Worm (Caenorhabditis elegans) whole organism, mixed stage, embryonic: Measurements from ENCODE around the gene trx-1.

ENCODE experiments used
- M03D4.4 ChIP-seq: sonication (generic microtip); optimal IDR thresholded peaks from 2 replicates; lab custom pipeline; 2017; ENCODE audit warnings: mild to moderate bottlenecking, missing genetic modification characterization, missing compliant biosample characterization
- bed-3 ChIP-seq: fragments of 200-800 bp; sonication (Bioruptor generic); optimal IDR thresholded peaks from 3 replicates; lab custom pipeline; 2018; ENCODE audit warnings: mild to moderate bottlenecking, missing genetic modification characterization, moderate library complexity, missing compliant biosample characterization
- blmp-1 ChIP-seq: fragments of 150-350 bp; optimal IDR thresholded peaks from 2 replicates; lab custom pipeline; 2014; ENCODE audit warnings: missing biosample characterization, missing genetic modification characterization
- ceh-39 ChIP-seq: fragments of 150-350 bp; optimal IDR thresholded peaks from 2 replicates; lab custom pipeline; 2014; ENCODE audit warnings: missing biosample characterization, missing genetic modification characterization
- ceh-43 ChIP-seq: fragments of 200-800 bp; sonication (Bioruptor generic); optimal IDR thresholded peaks from 2 replicates; lab custom pipeline; 2018; ENCODE audit warnings: mild to moderate bottlenecking, missing genetic modification characterization, moderate library complexity, missing compliant biosample characterization
- ceh-83 ChIP-seq: fragments of 200-800 bp; sonication (Bioruptor generic); optimal IDR thresholded peaks from 2 replicates; lab custom pipeline; 2018; ENCODE audit warnings: mild to moderate bottlenecking, missing genetic modification characterization, missing compliant biosample characterization
- ces-1 ChIP-seq: fragments of 150-350 bp; optimal IDR thresholded peaks from 2 replicates; lab custom pipeline; 2014; ENCODE audit warnings: missing biosample characterization, missing genetic modification reagents, missing genetic modification characterization
- elt-1 ChIP-seq: sonication (generic microtip); optimal IDR thresholded peaks from 2 replicates; lab custom pipeline; 2017; ENCODE audit warnings: missing genetic modification characterization, mild to moderate bottlenecking, missing compliant biosample characterization, antibody characterized with exemption, moderate library complexity, borderline replicate concordance; ENCODE audit not compliant: insufficient read depth
- flh-1 ChIP-seq: fragments of 200-800 bp; sonication (Bioruptor generic); optimal IDR thresholded peaks from 2 replicates; lab custom pipeline; 2018; ENCODE audit warnings: mild to moderate bottlenecking, missing genetic modification characterization, moderate library complexity, missing compliant biosample characterization
- ham-2 ChIP-seq: fragments of 200-800 bp; sonication (Bioruptor generic); optimal IDR thresholded peaks from 2 replicates; lab custom pipeline; 2018; ENCODE audit warnings: mild to moderate bottlenecking, missing genetic modification characterization, missing compliant biosample characterization
- hlh-1 ChIP-seq: fragments of 150-350 bp; optimal IDR thresholded peaks from 2 replicates; lab custom pipeline; 2014; ENCODE audit warnings: missing biosample characterization, missing genetic modification reagents, missing genetic modification characterization
- lin-13 ChIP-seq: fragments of 150-350 bp; optimal IDR thresholded peaks from 2 replicates; lab custom pipeline; 2014; ENCODE audit warnings: missing biosample characterization, missing genetic modification characterization
- lin-32 ChIP-seq: fragments of 200-800 bp; sonication (Bioruptor generic); optimal IDR thresholded peaks from 2 replicates; lab custom pipeline; 2018; ENCODE audit warnings: mild to moderate bottlenecking, missing genetic modification characterization, missing compliant biosample characterization
- mab-5 ChIP-seq: fragments of 150-350 bp; optimal IDR thresholded peaks from 2 replicates; lab custom pipeline; 2014; ENCODE audit warnings: missing biosample characterization, missing genetic modification characterization
- mep-1 ChIP-seq: fragments of 150-350 bp; optimal IDR thresholded peaks from 2 replicates; lab custom pipeline; 2017; ENCODE audit warnings: missing biosample characterization, missing genetic modification reagents, missing genetic modification characterization, inconsistent platforms
- mls-2 ChIP-seq: sonication (generic microtip); optimal IDR thresholded peaks from 2 replicates; lab custom pipeline; 2016; ENCODE audit warnings: mild to moderate bottlenecking, missing genetic modification characterization, moderate library complexity, missing compliant biosample characterization
- nhr-12 ChIP-seq: fragments of 150-350 bp; optimal IDR thresholded peaks from 2 replicates; lab custom pipeline; 2014; ENCODE audit warnings: missing biosample characterization, missing genetic modification characterization
- nhr-76 ChIP-seq: sonication (generic microtip); optimal IDR thresholded peaks from 2 replicates; lab custom pipeline; 2017; ENCODE audit warnings: missing biosample characterization, missing genetic modification characterization
- pha-4 ChIP-seq: fragments of 150-350 bp; optimal IDR thresholded peaks from 2 replicates; lab custom pipeline; 2018; ENCODE audit warnings: missing biosample characterization, missing genetic modification reagents, missing genetic modification characterization
- snpc-4 ChIP-seq: fragments of 150-350 bp; optimal IDR thresholded peaks from 2 replicates; lab custom pipeline; 2014; ENCODE audit warnings: missing biosample characterization, missing genetic modification characterization
- sptf-1 ChIP-seq: sonication (generic microtip); optimal IDR thresholded peaks from 2 replicates; lab custom pipeline; 2017; ENCODE audit warnings: mild to moderate bottlenecking, missing genetic modification characterization, moderate library complexity, missing compliant biosample characterization
- tbx-8 ChIP-seq: fragments of 200-800 bp; sonication (Bioruptor generic); optimal IDR thresholded peaks from 2 replicates; lab custom pipeline; 2018; ENCODE audit warnings: mild to moderate bottlenecking, missing genetic modification characterization, moderate library complexity, missing compliant biosample characterization
- unc-120 ChIP-seq: sonication (generic microtip); optimal IDR thresholded peaks from 2 replicates; lab custom pipeline; 2017; ENCODE audit warnings: missing genetic modification characterization, missing compliant biosample characterization; ENCODE audit not compliant: poor library complexity, severe bottlenecking
- unc-39 ChIP-seq: fragments of 150-350 bp; optimal IDR thresholded peaks from 2 replicates; lab custom pipeline; 2014; ENCODE audit warnings: missing biosample characterization, missing genetic modification characterization
- unc-62 ChIP-seq: fragments of 150-350 bp; optimal IDR thresholded peaks from 2 replicates; lab custom pipeline; 2014; ENCODE audit warnings: missing biosample characterization, missing genetic modification reagents, missing genetic modification characterization
- zip-8 ChIP-seq: fragments of 150-350 bp; optimal IDR thresholded peaks from 2 replicates; lab custom pipeline; 2014; ENCODE audit warnings: missing biosample characterization, missing genetic modification characterization
- ztf-11 ChIP-seq: fragments of 150-350 bp; optimal IDR thresholded peaks from 2 replicates; lab custom pipeline; 2014; ENCODE audit warnings: missing biosample characterization, missing genetic modification characterization

Gene trx-1

ce11 chrII:7724603-7725002 is 28.8 kb downstream of the trx-1 start, which contains the start of gene cpna-2:
TSS of gene cpna-2 (plus strand) at chrII:7724903.
- TF ChIP-seq unc-62 (GFP tag; lab: Kevin White, UChicago) (no peak), unc-39 (tag; lab: Kevin White, UChicago) (no peak), nhr-76 (no peak), ceh-43 (GFP tag; lab: Kevin White, UChicago) (no peak), zip-8 (tag; lab: Kevin White, UChicago) (no peak), sptf-1 (tag; lab: Kevin White, UChicago) (no peak), ceh-83 (GFP tag; lab: Kevin White, UChicago) (no peak), nhr-12 (tag; lab: Kevin White, UChicago) (no peak), ceh-39 (tag; lab: Kevin White, UChicago) (no peak), mls-2 (tag; lab: Kevin White, UChicago) (no peak), elt-1 (tag; lab: Kevin White, UChicago) (no peak), pha-4 (no peak), ham-2 (no peak), snpc-4 (tag; lab: Kevin White, UChicago) (no peak)
- TF ChIP-seq, all 35 proteins: peak for 0

- no peak for TF ChIP-seq lin-13
- TF ChIP-seq ceh-39 (tag; lab: Kevin White, UChicago): no peak
- no peak for TF ChIP-seq mab-5 (tag; lab: Kevin White, UChicago)
- peak; percentile 90 for TF ChIP-seq hlh-1 (tag; lab: Kevin White, UChicago)
- TF ChIP-seq unc-39 (tag; lab: Kevin White, UChicago): no peak
- peak; percentile 81 for TF ChIP-seq unc-120 (tag; lab: Kevin White, UChicago)
- peak; percentile 49 for TF ChIP-seq unc-62 (GFP tag; lab: Kevin White, UChicago)
Observed at ce11 chrII:7722784-7723183, 30.6 kb downstream of the trx-1 start.

ce11 chrII:7720479-7720878 is 32.9 kb downstream of the trx-1 start:
- TF ChIP-seq unc-62 (GFP tag; lab: Kevin White, UChicago) (peak; percentile 41), ces-1 (no peak), hlh-1 (tag; lab: Kevin White, UChicago) (peak; percentile 24), unc-120 (tag; lab: Kevin White, UChicago) (peak; percentile 0)

- TF ChIP-seq ces-1: peak; percentile 84
- TF ChIP-seq mab-5 (tag; lab: Kevin White, UChicago): no peak
- no peak for TF ChIP-seq ztf-11 (tag; lab: Kevin White, UChicago)
- TF ChIP-seq mep-1: no peak
- TF ChIP-seq ceh-83 (GFP tag; lab: Kevin White, UChicago): no peak
- TF ChIP-seq snpc-4 (tag; lab: Kevin White, UChicago): no peak
- no peak for TF ChIP-seq bed-3 (GFP tag; lab: Kevin White, UChicago)
- TF ChIP-seq nhr-12 (tag; lab: Kevin White, UChicago): no peak
Observed at ce11 chrII:7719039-7719438, 34.4 kb downstream of the trx-1 start.

ce11 chrII:7718491-7718890 is 34.9 kb downstream of the trx-1 start, which contains the start of gene cpna-5:
TSS of gene cpna-5 (minus strand) at chrII:7718591.
- no peak for TF ChIP-seq mls-2 (tag; lab: Kevin White, UChicago)
- no peak for TF ChIP-seq ces-1
- TF ChIP-seq lin-32 (GFP tag; lab: Kevin White, UChicago): no peak
- TF ChIP-seq M03D4.4 (tag; lab: Kevin White, UChicago): no peak
- TF ChIP-seq tbx-8 (GFP tag; lab: Kevin White, UChicago): no peak
- TF ChIP-seq bed-3 (GFP tag; lab: Kevin White, UChicago): no peak
- no peak for TF ChIP-seq nhr-12 (tag; lab: Kevin White, UChicago)
- TF ChIP-seq unc-120 (tag; lab: Kevin White, UChicago): no peak
- TF ChIP-seq elt-1 (tag; lab: Kevin White, UChicago): no peak
- no peak for TF ChIP-seq flh-1 (GFP tag; lab: Kevin White, UChicago)
- TF ChIP-seq ham-2: no peak
- TF ChIP-seq snpc-4 (tag; lab: Kevin White, UChicago): no peak

ce11 chrII:7716112-7716511 is 37.3 kb downstream of the trx-1 start:
- TF ChIP-seq ceh-83 (GFP tag; lab: Kevin White, UChicago) (no peak), ztf-11 (tag; lab: Kevin White, UChicago) (no peak), ces-1 (peak; percentile 43), blmp-1 (tag; lab: Kevin White, UChicago) (no peak)
- TF ChIP-seq, all 35 proteins: peak for 1
